Worm (Caenorhabditis elegans) whole organism, L1 larva: ENCODE data around the gene tig-3.

ENCODE experiments used
- ces-1 ChIP-seq: fragments of 150-350 bp; optimal IDR thresholded peaks from 2 replicates; lab custom pipeline; 2014; ENCODE audit warnings: missing biosample characterization, missing genetic modification reagents, missing genetic modification characterization
- irx-1 ChIP-seq: sonication (generic microtip); optimal IDR thresholded peaks from 2 replicates; lab custom pipeline; 2016; ENCODE audit warnings: missing genetic modification characterization, missing compliant biosample characterization
- skn-1 ChIP-seq: fragments of 150-350 bp; optimal IDR thresholded peaks from 2 replicates; lab custom pipeline; 2014; ENCODE audit warnings: missing biosample characterization, missing genetic modification characterization
- unc-130 ChIP-seq: fragments of 150-350 bp; optimal IDR thresholded peaks from 2 replicates; lab custom pipeline; 2017; ENCODE audit warnings: missing biosample characterization, missing genetic modification characterization, inconsistent platforms
- zag-1 ChIP-seq: fragments of 150-350 bp; optimal IDR thresholded peaks from 2 replicates; lab custom pipeline; 2014; ENCODE audit warnings: missing biosample characterization, missing genetic modification characterization
- zip-4 ChIP-seq: fragments of 200-800 bp; sonication (Bioruptor generic); optimal IDR thresholded peaks from 2 replicates; lab custom pipeline; 2018; ENCODE audit warnings: mild to moderate bottlenecking, missing genetic modification characterization, moderate library complexity, missing compliant biosample characterization

DNA sequence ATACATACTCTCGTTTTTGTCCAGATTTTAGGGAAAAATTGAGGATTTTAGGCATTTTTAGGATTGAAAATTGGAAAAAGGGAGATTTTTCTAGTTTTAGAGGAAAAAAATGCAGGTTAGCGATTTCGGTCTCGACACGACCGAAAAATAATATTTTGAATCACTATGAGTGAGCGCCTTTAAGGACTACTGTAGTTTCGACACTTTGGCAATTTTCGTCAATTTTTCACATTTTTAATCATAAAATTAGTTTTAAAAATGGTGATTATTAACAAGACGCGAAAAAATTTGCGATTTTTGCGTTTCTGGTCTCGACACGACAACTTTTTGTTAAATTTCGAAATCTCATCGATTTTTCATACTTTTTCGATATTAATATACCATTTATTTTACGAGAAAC, 24.8 kb downstream of the tig-3 start:
- TF ChIP-seq ces-1 (GFP tag; lab: Kevin White, UChicago) (no peak), unc-130 (tag; lab: Kevin White, UChicago) (no peak), zip-4 (no peak), irx-1 (tag; lab: Kevin White, UChicago) (no peak), zag-1 (tag; lab: Kevin White, UChicago) (no peak), skn-1 (tag; lab: Kevin White, UChicago) (no peak)
